Fruit fly (Drosophila melanogaster): ENCODE results near the gene CG13309.

The CG13309 gene

dm6 chr3L:8827868-8828159 is 17.6 kb downstream of the CG13309 start:
- no peak for TF ChIP-seq psq (optimal IDR thresholded peaks at IDR 0.05)
- no peak for TF ChIP-seq h (optimal IDR thresholded peaks at IDR 0.05)
- no peak for TF ChIP-seq Myc (optimal IDR thresholded peaks at IDR 0.05)
- TF ChIP-seq Sin3A (optimal IDR thresholded peaks at IDR 0.05): no peak
- TF ChIP-seq insv (optimal IDR thresholded peaks at IDR 0.05): no peak

dm6 chr3L:8829572-8829971 is 19.4 kb downstream of the CG13309 start:
- no peak for TF ChIP-seq Sin3A (optimal IDR thresholded peaks at IDR 0.05)

DNA sequence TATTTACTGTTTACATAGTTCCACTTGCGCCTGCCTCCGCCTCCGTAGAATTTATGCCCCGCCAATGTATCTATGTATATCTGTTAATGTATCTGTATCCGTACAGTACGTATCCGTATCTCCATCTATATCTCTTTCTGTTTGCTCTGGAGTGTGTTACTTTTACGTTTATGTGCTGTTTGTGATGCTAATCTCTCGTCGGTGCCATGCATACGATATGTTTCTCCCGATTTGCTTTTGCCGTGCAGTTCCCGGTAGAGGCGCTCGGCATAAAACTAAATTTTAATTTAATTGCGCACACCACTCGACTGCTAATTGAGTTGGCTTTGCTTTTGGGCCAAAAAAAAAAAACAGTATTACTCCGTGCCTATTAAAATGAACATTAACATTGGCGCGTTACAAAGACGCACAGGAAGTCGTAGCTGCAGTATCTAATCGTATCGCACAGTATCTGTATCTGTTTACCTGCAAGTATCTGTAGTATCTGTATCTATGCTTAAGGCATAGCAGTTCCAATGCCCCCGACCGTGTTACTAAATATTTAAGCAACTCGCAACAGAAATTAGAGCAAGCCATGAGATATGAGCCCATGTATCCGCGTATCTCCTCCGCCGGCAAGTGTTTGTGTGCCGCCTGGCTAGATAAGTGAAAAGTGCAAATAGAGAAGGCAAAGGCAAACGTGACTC is 20.0 kb downstream of the CG13309 start:
- no peak for TF ChIP-seq ttk (optimal IDR thresholded peaks at IDR 0.05)
- no peak for TF ChIP-seq Sin3A (optimal IDR thresholded peaks at IDR 0.05)
- no peak for TF ChIP-seq h (optimal IDR thresholded peaks at IDR 0.05)
- TF ChIP-seq Myc (optimal IDR thresholded peaks at IDR 0.05): no peak
- no peak for TF ChIP-seq insv (optimal IDR thresholded peaks at IDR 0.05)
- TF ChIP-seq psq (optimal IDR thresholded peaks at IDR 0.05): no peak

DNA sequence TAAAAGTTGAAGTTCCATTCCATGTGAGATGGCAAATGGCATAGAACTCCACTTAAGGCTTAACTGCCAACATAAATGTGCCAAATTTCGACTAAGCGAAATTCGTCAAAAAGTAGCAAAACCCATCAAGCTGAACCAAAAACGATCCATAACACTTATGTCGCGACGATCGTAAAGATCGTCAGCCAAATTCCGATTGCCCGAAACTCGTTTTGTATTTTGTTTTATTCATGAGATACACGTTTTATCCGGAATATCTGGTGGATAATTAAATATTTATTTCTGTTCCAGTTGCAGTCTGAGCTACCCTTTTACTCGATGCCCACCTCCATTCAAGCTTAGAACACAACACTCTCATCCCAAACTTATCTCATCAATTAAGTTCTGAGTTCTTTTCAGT is 20.8 kb downstream of the CG13309 start:
- TF ChIP-seq psq (optimal IDR thresholded peaks at IDR 0.05): no peak
- TF ChIP-seq Myc (optimal IDR thresholded peaks at IDR 0.05): no peak
- TF ChIP-seq h (optimal IDR thresholded peaks at IDR 0.05): no peak
- no peak for TF ChIP-seq ttk (optimal IDR thresholded peaks at IDR 0.05)
- no peak for TF ChIP-seq insv (optimal IDR thresholded peaks at IDR 0.05)
- no peak for TF ChIP-seq Sin3A (optimal IDR thresholded peaks at IDR 0.05)

DNA sequence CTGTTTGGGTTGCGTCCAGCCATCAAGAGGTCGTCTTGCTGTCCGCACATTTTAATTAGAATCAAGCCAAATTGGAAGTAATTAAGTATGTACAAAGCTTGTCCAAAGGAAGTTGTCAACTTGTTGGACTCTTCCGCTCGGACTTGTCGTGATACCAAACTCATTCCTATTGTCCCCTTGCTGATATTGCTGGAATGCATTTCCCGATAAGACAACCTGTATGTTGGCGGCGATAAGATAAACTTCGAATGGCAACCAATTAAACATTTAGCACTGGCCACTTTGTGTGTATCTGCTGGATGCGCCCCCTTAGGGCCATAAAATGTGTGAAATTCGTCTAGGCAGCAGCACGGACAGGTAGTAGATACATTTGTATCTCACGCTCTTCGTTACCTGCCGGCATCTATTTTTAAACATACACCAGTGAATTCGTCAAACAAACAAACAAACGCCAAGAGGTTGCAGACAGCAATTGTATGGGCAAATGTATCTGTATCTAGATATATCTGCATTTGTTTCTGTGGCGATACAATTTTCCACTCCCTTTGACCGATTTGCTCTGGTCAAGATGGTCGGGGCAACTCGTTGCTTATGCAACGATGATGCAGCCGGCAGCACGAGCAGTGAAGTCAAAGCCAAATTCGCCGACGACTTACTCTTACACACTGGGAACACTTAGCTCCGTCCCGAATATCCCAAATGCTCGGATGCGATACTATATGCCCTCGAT is 22.7 kb downstream of the CG13309 start:
- TF ChIP-seq ttk (optimal IDR thresholded peaks at IDR 0.05) (no peak), Sin3A (optimal IDR thresholded peaks at IDR 0.05) (no peak), psq (optimal IDR thresholded peaks at IDR 0.05) (no peak), h (optimal IDR thresholded peaks at IDR 0.05) (no peak), Myc (optimal IDR thresholded peaks at IDR 0.05) (no peak), insv (optimal IDR thresholded peaks at IDR 0.05) (no peak)

DNA sequence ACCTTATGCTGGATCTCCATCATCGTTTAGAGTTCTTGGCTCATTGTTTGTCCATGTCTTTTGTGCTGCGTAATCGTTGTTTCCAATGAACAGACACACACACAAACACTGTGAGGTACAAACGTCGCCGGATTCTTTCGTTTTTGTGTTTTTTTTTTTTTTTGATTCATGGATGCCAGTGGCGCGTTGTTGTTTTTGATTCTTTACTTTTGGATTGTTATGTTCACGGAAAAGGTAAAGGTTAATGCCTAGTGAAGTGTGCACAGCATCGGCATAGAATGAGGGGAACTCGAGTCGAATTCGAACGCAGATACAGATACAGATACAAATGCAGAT is 23.2 kb downstream of the CG13309 start:
- TF ChIP-seq insv (optimal IDR thresholded peaks at IDR 0.05) (no peak), Sin3A (optimal IDR thresholded peaks at IDR 0.05) (no peak), ttk (optimal IDR thresholded peaks at IDR 0.05) (no peak), Myc (optimal IDR thresholded peaks at IDR 0.05) (no peak), psq (optimal IDR thresholded peaks at IDR 0.05) (no peak), h (optimal IDR thresholded peaks at IDR 0.05) (no peak)

DNA sequence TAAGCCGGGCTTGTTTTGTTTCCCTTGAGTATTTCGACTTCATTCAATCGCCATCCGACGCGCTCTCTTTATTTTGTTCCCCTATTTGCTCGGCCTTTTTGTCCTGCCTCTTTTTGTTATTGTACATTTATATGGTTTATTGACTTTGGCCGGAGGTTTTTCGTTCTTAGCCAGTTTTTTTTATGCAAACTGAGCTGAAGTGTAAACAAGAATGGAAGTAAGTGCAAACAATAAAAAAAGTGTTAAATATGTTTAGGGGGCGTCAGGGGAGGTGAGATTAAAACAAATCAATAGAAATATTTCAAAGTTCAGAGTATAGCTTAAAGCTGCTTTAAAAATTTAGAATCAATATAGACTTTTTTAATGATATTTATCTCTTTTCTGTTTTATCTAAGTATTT is 24.3 kb downstream of the CG13309 start:
- no peak for TF ChIP-seq ttk (optimal IDR thresholded peaks at IDR 0.05)
- TF ChIP-seq Myc (optimal IDR thresholded peaks at IDR 0.05): no peak
- no peak for TF ChIP-seq h (optimal IDR thresholded peaks at IDR 0.05)

dm6 chr3L:8834886-8835285 is 24.7 kb downstream of the CG13309 start:
- TF ChIP-seq Myc (optimal IDR thresholded peaks at IDR 0.05) (no peak), psq (optimal IDR thresholded peaks at IDR 0.05) (no peak), h (optimal IDR thresholded peaks at IDR 0.05) (no peak), insv (optimal IDR thresholded peaks at IDR 0.05) (no peak), ttk (optimal IDR thresholded peaks at IDR 0.05) (no peak), Sin3A (optimal IDR thresholded peaks at IDR 0.05) (no peak)

- TF ChIP-seq Myc (optimal IDR thresholded peaks at IDR 0.05): no peak
- no peak for TF ChIP-seq h (optimal IDR thresholded peaks at IDR 0.05)
- TF ChIP-seq ttk (optimal IDR thresholded peaks at IDR 0.05): no peak
- TF ChIP-seq insv (optimal IDR thresholded peaks at IDR 0.05): no peak
- no peak for TF ChIP-seq Sin3A (optimal IDR thresholded peaks at IDR 0.05)
- no peak for TF ChIP-seq psq (optimal IDR thresholded peaks at IDR 0.05)
Observed at dm6 chr3L:8835441-8835840, 25.2 kb downstream of the CG13309 start.

DNA sequence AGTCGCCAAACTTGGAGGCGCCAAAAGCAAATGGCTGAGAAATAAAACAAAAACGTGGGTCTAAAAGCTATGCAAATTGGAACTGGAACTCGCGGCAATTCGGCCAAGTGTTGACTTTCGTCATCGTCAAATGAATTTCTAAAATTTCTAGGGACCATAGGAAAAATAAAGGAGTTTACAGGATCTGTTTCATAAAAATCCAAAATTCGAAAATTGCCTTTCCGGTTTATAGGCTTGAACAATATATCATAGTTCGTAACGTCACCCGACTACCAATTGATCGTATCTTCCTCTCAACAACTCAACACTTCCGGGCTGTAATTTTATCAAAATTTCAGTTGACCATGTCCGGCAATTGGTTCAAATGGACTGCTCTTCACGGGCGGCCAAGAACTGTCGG is 26.0 kb downstream of the CG13309 start, which contains the start of gene CG32026:
CG32026 (plus strand) TSS at position 301 of the 400 bp plus-strand sequence.
- TF ChIP-seq h (optimal IDR thresholded peaks at IDR 0.05) (no peak), insv (optimal IDR thresholded peaks at IDR 0.05) (no peak), Myc (optimal IDR thresholded peaks at IDR 0.05) (no peak), Sin3A (optimal IDR thresholded peaks at IDR 0.05) (no peak), ttk (optimal IDR thresholded peaks at IDR 0.05) (no peak), psq (optimal IDR thresholded peaks at IDR 0.05) (no peak)

- TF ChIP-seq psq (optimal IDR thresholded peaks at IDR 0.05) (no peak), ttk (optimal IDR thresholded peaks at IDR 0.05) (no peak), Myc (optimal IDR thresholded peaks at IDR 0.05) (no peak), insv (optimal IDR thresholded peaks at IDR 0.05) (no peak), h (optimal IDR thresholded peaks at IDR 0.05) (no peak), Sin3A (optimal IDR thresholded peaks at IDR 0.05) (no peak)
Observed at dm6 chr3L:8839130-8839529, 28.9 kb downstream of the CG13309 start.

DNA sequence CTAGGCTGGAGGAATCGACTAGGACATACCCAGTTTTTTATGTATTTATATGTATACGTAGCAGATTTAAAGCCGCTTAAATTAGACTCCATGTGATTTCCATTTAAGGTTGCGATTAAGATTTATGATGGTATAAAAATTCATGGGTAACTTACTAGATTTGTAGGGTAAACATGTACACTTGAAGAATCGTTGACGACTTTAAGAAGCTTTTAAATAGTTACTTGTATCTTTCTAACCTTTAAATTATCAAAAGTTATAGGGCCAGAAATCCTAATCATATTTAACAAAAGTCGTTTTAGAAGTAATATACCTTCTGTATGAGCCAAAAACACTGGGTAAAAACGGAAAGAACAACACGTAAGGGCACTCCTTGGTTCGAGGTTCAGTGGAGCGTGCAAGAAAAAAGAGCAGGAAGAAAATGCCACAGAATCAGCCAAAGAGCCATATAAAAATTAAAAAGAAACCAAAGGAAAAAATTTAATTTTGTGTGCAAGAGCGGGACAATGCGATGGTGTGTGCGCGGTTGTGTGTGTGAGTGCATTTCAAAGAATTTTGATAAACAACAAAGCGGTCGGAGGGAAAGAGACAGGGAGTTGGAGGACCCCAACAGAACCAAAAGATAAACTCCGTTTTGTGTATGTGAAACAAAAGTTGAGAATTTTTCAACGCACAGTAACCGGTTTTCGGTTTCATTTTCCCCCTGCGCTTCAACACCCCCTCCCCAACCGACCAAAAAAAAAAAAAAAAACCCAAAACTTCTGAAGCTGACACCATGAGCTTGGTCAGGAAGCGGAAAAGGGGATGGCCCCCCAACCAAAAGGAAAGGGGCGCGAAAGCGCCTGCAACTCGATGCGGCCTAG is 29.6 kb downstream of the CG13309 start:
- no peak for TF ChIP-seq ttk (optimal IDR thresholded peaks at IDR 0.05)
- no peak for TF ChIP-seq Myc (optimal IDR thresholded peaks at IDR 0.05)
- TF ChIP-seq insv (optimal IDR thresholded peaks at IDR 0.05): no peak
- TF ChIP-seq psq (optimal IDR thresholded peaks at IDR 0.05): no peak
- no peak for TF ChIP-seq h (optimal IDR thresholded peaks at IDR 0.05)
- TF ChIP-seq Sin3A (optimal IDR thresholded peaks at IDR 0.05): no peak

All from Kc167 (cell line).